Fruit fly (Drosophila melanogaster): ENCODE data around the gene Ccp84Ae.

The Ccp84Ae gene

dm6 chr3R:6646740-6647139, 44.8 kb downstream of the Ccp84Ae start, which contains the start of gene Taf1 (continued):
- TF ChIP-seq fd102C (GFP tag; optimal IDR thresholded peaks at IDR 0.05) (no peak), kay (GFP tag; optimal IDR thresholded peaks at IDR 0.05) (no peak), zen (tag; optimal IDR thresholded peaks at IDR 0.05) (peak; percentile 39), ems (GFP tag; optimal IDR thresholded peaks at IDR 0.05) (no peak), chinmo (GFP tag; IDR thresholded peaks at IDR 0.05; ENCODE audit: partially characterized antibody) (peak; percentile 86; the same call in 2 of the 4 replicates), Nf-YC (tag; optimal IDR thresholded peaks at IDR 0.05) (no peak), Mad (GFP tag; optimal IDR thresholded peaks at IDR 0.05) (no peak), ro (GFP tag; IDR thresholded peaks at IDR 0.05) (no peak), Dbx (GFP tag; IDR thresholded peaks at IDR 0.05) (no peak), CG5180 (GFP tag; optimal IDR thresholded peaks at IDR 0.05) (no peak), CG11247 (GFP tag; IDR thresholded peaks at IDR 0.05) (no peak), lmd (GFP tag; IDR thresholded peaks at IDR 0.05) (no peak), dati (GFP tag; IDR thresholded peaks at IDR 0.05) (no peak), CG11504 (tag; optimal IDR thresholded peaks at IDR 0.05) (no peak), HLH54F (GFP tag; optimal IDR thresholded peaks at IDR 0.05) (no peak), pzg (GFP tag; optimal IDR thresholded peaks at IDR 0.05) (peak; percentile 94), psq (GFP tag; optimal IDR thresholded peaks at IDR 0.05) (no peak), Meics (GFP tag; optimal IDR thresholded peaks at IDR 0.05) (no peak), CG32767 (GFP tag; IDR thresholded peaks at IDR 0.05) (no peak), Nf-YB (GFP tag; optimal IDR thresholded peaks at IDR 0.05) (no peak), NFAT (GFP tag; IDR thresholded peaks at IDR 0.05) (no peak), dimm (GFP tag; IDR thresholded peaks at IDR 0.05) (no peak), Pdp1 (GFP tag; optimal IDR thresholded peaks at IDR 0.05) (no peak), Hr78 (GFP tag; optimal IDR thresholded peaks at IDR 0.05) (no peak), CG17612 (GFP tag; IDR thresholded peaks at IDR 0.05) (no peak), grau (tag; optimal IDR thresholded peaks at IDR 0.05) (no peak), onecut (GFP tag; IDR thresholded peaks at IDR 0.05) (no peak), Lhr (GFP tag; optimal IDR thresholded peaks at IDR 0.05) (peak; percentile 89), CG10462 (GFP tag; optimal IDR thresholded peaks at IDR 0.05) (no peak), Oaz (GFP tag; IDR thresholded peaks at IDR 0.05) (no peak), Dll (GFP tag; IDR thresholded peaks at IDR 0.05; ENCODE audit: partially characterized antibody) (peak; percentile 49; the same call in 2 of the 4 replicates), CG18262 (tag; optimal IDR thresholded peaks at IDR 0.05) (no peak), CG5245 (GFP tag; optimal IDR thresholded peaks at IDR 0.05) (no peak), fd96Cb (tag; optimal IDR thresholded peaks at IDR 0.05) (no peak), en (GFP tag; optimal IDR thresholded peaks at IDR 0.05) (no peak), ssp (GFP tag; IDR thresholded peaks at IDR 0.05) (no peak), jing (GFP tag; optimal IDR thresholded peaks at IDR 0.05) (no peak), B-H2 (GFP tag; optimal IDR thresholded peaks at IDR 0.05) (no peak), nerfin-2 (GFP tag; IDR thresholded peaks at IDR 0.05; ENCODE audit: partially characterized antibody) (no peak), sens (GFP tag) (no peak), jigr1 (GFP tag; IDR thresholded peaks at IDR 0.05) (no peak), CG10321 (GFP tag; IDR thresholded peaks at IDR 0.05) (no peak), CG1832 (GFP tag; optimal IDR thresholded peaks at IDR 0.05) (no peak), CG3726 (GFP tag; IDR thresholded peaks at IDR 0.05) (no peak), rib (GFP tag; IDR thresholded peaks at IDR 0.05) (no peak), p53 (GFP tag; optimal IDR thresholded peaks at IDR 0.05) (no peak), Fer2 (tag; optimal IDR thresholded peaks at IDR 0.05) (no peak), HLH4C (GFP tag; IDR thresholded peaks at IDR 0.05; ENCODE audit: partially characterized antibody) (0 out of 3 replicates have a peak, but pooled peaks have one; percentile 37), CG16779 (GFP tag; IDR thresholded peaks at IDR 0.05) (no peak), jumu (GFP tag; optimal IDR thresholded peaks at IDR 0.05) (no peak), CG11560 (tag; IDR thresholded peaks at IDR 0.05) (no peak), mam (GFP tag; optimal IDR thresholded peaks at IDR 0.05) (no peak)
